Fruit fly (Drosophila melanogaster): Measurements from ENCODE around the gene Pdp.
A peak's percentile ranks its signal among the peaks of the same experiment; 100 is the strongest.

Gene Pdp

DNA sequence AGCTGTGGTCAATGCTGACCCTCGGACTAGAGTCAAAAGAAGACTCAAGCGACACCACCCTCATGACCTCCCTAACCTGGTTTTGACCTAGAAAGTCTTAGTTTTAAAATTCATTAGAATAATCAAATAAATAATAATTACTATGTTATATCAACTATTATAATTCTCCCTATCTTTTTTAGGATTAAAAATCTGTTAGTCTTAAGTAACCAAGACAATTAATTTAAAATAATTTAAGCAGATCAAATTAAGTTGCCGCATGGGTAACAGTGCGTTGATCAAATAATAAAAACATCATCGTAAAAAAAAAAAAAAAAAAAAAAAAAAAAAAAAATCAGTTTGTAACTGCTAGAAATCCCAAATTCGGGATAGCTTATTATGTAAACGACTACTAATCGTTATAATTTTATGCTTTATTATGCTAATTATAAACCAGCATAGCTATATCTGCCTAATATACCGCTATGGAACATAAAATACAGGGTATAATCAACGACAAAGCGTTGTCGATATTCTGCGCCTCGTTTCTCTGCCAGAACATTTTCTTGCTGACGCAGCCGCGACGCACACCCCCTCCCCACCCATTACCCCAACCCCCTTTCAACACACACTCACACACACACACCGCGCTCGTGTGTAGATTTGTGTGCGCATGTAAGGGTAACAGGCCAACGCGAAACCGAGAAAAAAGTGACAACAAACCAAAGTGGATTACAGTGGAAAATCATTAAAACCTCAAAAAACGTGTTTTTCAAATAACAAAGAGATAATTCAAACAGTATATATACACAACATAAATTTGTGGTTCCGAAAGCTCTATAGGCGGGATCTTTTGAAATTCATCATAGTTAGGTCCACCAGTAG lies 31.2 kb downstream of the Pdp start (continued):
- TF ChIP-seq Hand (GFP tag; optimal IDR thresholded peaks at IDR 0.05) (peak; percentile 64), Adf1 (GFP tag; IDR thresholded peaks at IDR 0.05) (peak; percentile 87), pnt (GFP tag; optimal IDR thresholded peaks at IDR 0.05) (peak; percentile 93), lmd (GFP tag; IDR thresholded peaks at IDR 0.05) (peak; percentile 52), Ets97D (GFP tag; optimal IDR thresholded peaks at IDR 0.05) (peak; percentile 79), gce (GFP tag; IDR thresholded peaks at IDR 0.05) (peak; percentile 63), CG10267 (tag; optimal IDR thresholded peaks at IDR 0.05) (peak; percentile 7), CG4707 (GFP tag; optimal IDR thresholded peaks at IDR 0.05) (peak; percentile 54), kay (GFP tag; optimal IDR thresholded peaks at IDR 0.05) (peak; percentile 86), pb (GFP tag; optimal IDR thresholded peaks at IDR 0.05) (peak; percentile 87), CG6689 (GFP tag; IDR thresholded peaks at IDR 0.05) (peak; percentile 56), pzg (GFP tag; optimal IDR thresholded peaks at IDR 0.05) (peak; percentile 4), Taf1 (GFP tag; IDR thresholded peaks at IDR 0.05) (peak; percentile 65), corto (GFP tag; optimal IDR thresholded peaks at IDR 0.05) (peak; percentile 96), pum (GFP tag; optimal IDR thresholded peaks at IDR 0.05) (peak; percentile 95), wek (GFP tag; optimal IDR thresholded peaks at IDR 0.05) (peak; percentile 57), ERR (GFP tag; optimal IDR thresholded peaks at IDR 0.05) (peak; percentile 93), Fer2 (tag; optimal IDR thresholded peaks at IDR 0.05) (peak; percentile 22), phol (tag; optimal IDR thresholded peaks at IDR 0.05) (peak; percentile 23), CG8290 (GFP tag; optimal IDR thresholded peaks at IDR 0.05) (peak; percentile 47), CG8290 (tag; optimal IDR thresholded peaks at IDR 0.05) (peak in 1 of 2 experiments; percentile 78), CHES-1-like (GFP tag; optimal IDR thresholded peaks at IDR 0.05) (peak; percentile 89), Spps (tag; optimal IDR thresholded peaks at IDR 0.05) (peak; percentile 5), CG9817 (tag; optimal IDR thresholded peaks at IDR 0.05) (peak; percentile 63), GATAe (GFP tag; conservative IDR thresholded peaks at IDR 0.05) (0 out of 2 replicates have a peak, but pooled peaks have one; percentile 19), Gsc (GFP tag; IDR thresholded peaks at IDR 0.05) (peak; percentile 55), wor (GFP tag; IDR thresholded peaks at IDR 0.05) (peak; percentile 14; the same call in 1 of the 2 replicates), CG13775 (GFP tag; optimal IDR thresholded peaks at IDR 0.05) (peak; percentile 31), sd (tag; optimal IDR thresholded peaks at IDR 0.05) (peak; percentile 77), sisA (GFP tag; IDR thresholded peaks at IDR 0.05) (peak; percentile 78), Mrtf (GFP tag; IDR thresholded peaks at IDR 0.05) (peak; percentile 73), CG14441 (GFP tag; IDR thresholded peaks at IDR 0.05) (peak; percentile 74), CG7839 (tag; optimal IDR thresholded peaks at IDR 0.05) (peak; percentile 96), rib (GFP tag; IDR thresholded peaks at IDR 0.05) (peak; percentile 77), CG43689 (GFP tag; IDR thresholded peaks at IDR 0.05) (0 out of 2 replicates have a peak, but pooled peaks have one; percentile 25), Trl (optimal IDR thresholded peaks at IDR 0.05) (peak in 1 of 2 experiments; percentile 7), Trl (GFP tag; optimal IDR thresholded peaks at IDR 0.05) (peak; percentile 91), CG7372 (GFP tag; IDR thresholded peaks at IDR 0.05) (peak; percentile 50), Sry-δ (GFP tag; optimal IDR thresholded peaks at IDR 0.05) (peak; percentile 3), Aef1 (GFP tag; IDR thresholded peaks at IDR 0.05) (peak; percentile 52), CG3281 (GFP tag; optimal IDR thresholded peaks at IDR 0.05) (peak; percentile 72), Hmx (GFP tag; optimal IDR thresholded peaks at IDR 0.05) (peak; percentile 91), luna (GFP tag; optimal IDR thresholded peaks at IDR 0.05) (peak; percentile 87), CG18262 (tag; optimal IDR thresholded peaks at IDR 0.05) (peak; percentile 17), sug (tag; optimal IDR thresholded peaks at IDR 0.05) (peak; percentile 63), CG31441 (GFP tag; IDR thresholded peaks at IDR 0.05) (peak; percentile 37; the same call in 1 of the 2 replicates), CG8924 (tag; optimal IDR thresholded peaks at IDR 0.05) (peak; percentile 49), CG34422 (GFP tag; IDR thresholded peaks at IDR 0.05) (peak; percentile 59), CG11456 (GFP tag; IDR thresholded peaks at IDR 0.05) (peak; percentile 75), CG6854 (GFP tag; optimal IDR thresholded peaks at IDR 0.05) (peak; percentile 31)
